2 fruit fly cellular contexts compared by ENCODE assay signal in the genomic region with DNA sequence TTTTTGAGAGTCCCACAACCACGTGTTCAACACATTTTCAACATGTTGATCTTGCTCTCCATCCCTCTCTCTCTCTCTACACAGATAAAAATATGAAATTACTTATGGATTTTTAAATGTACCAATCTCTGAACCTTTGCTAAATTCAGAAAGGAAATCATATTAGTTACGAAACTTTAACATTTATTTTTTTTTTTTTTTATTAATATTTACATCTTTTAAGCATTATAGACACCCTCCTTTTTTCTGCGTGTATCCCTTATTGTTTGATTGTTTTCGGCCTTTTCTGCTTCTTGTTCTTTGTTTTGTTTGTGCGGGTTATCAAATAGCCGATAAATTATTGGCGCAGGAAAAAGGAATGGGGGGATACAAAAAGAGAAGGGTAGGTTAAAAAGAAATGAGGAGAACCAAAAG.
A peak's percentile ranks its signal among the peaks of the same experiment; 100 is the strongest.
TF ChIP-seq lines count a peak whose summit lies in the region.

No protein-coding gene starts in this region.

TF ChIP-seq in whole organism, embryonic, 481 proteins besides CTCF, POLR2A, EP300 and RAD21 (continued from another document and continues in another):
- TF ChIP-seq sens-2 (GFP tag; IDR thresholded peaks at IDR 0.05; lab: Robert Waterston, UW) (peak; percentile 88), CG18476 (GFP tag; optimal IDR thresholded peaks at IDR 0.05; lab: Kevin White, UChicago) (peak; percentile 92), CG7745 (tag; optimal IDR thresholded peaks at IDR 0.05; lab: Kevin White, UChicago) (peak; percentile 92), Blimp-1 (GFP tag; optimal IDR thresholded peaks at IDR 0.05; lab: Kevin White, UChicago) (peak; percentile 97), seq (GFP tag; IDR thresholded peaks at IDR 0.05; lab: Robert Waterston, UW) (peak; percentile 93), CG32532 (GFP tag; IDR thresholded peaks at IDR 0.05; lab: Robert Waterston, UW) (peak; percentile 98), CG7271 (tag; optimal IDR thresholded peaks at IDR 0.05; lab: Kevin White, UChicago) (peak; percentile 91), HmgZ (tag; optimal IDR thresholded peaks at IDR 0.05; lab: Kevin White, UChicago) (peak; percentile 92), prd (optimal IDR thresholded peaks at IDR 0.05; lab: Kevin White, UChicago) (no peak), prd (GFP tag; IDR thresholded peaks at IDR 0.05; lab: Robert Waterston, UW) (peak; percentile 97), Hsf (GFP tag; optimal IDR thresholded peaks at IDR 0.05; lab: Kevin White, UChicago) (peak; percentile 92), CG2889 (GFP tag; IDR thresholded peaks at IDR 0.05; lab: Robert Waterston, UW) (peak; percentile 89), Meics (GFP tag; optimal IDR thresholded peaks at IDR 0.05; lab: Kevin White, UChicago) (peak; percentile 94), so (GFP tag; IDR thresholded peaks at IDR 0.05; lab: Robert Waterston, UW) (peak; percentile 95), chif (GFP tag; optimal IDR thresholded peaks at IDR 0.05; lab: Kevin White, UChicago) (peak; percentile 80 to 90), CG17186 (GFP tag; optimal IDR thresholded peaks at IDR 0.05; lab: Kevin White, UChicago) (peak; percentile 25), gfzf (GFP tag; optimal IDR thresholded peaks at IDR 0.05; lab: Kevin White, UChicago) (no peak), btn (GFP tag; optimal IDR thresholded peaks at IDR 0.05; lab: Kevin White, UChicago) (peak; percentile 49), tap (tag; optimal IDR thresholded peaks at IDR 0.05; lab: Kevin White, UChicago) (peak; percentile 97), CG6654 (GFP tag; optimal IDR thresholded peaks at IDR 0.05; lab: Kevin White, UChicago) (peak; percentile 79), kay (GFP tag; optimal IDR thresholded peaks at IDR 0.05; lab: Kevin White, UChicago) (peak; percentile 84), CG10366 (GFP tag; IDR thresholded peaks at IDR 0.05; lab: Robert Waterston, UW) (peak; percentile 95), CG7372 (GFP tag; IDR thresholded peaks at IDR 0.05; lab: Robert Waterston, UW) (peak; percentile 95), tna (GFP tag; IDR thresholded peaks at IDR 0.05; lab: Robert Waterston, UW; ENCODE audit: partially characterized antibody) (no peak), CG8924 (tag; optimal IDR thresholded peaks at IDR 0.05; lab: Kevin White, UChicago) (peak; percentile 99), CG10147 (GFP tag; optimal IDR thresholded peaks at IDR 0.05; lab: Kevin White, UChicago) (peak; percentile 93), ac (GFP tag; optimal IDR thresholded peaks at IDR 0.05; lab: Kevin White, UChicago) (peak; percentile 93), CG4854 (GFP tag; optimal IDR thresholded peaks at IDR 0.05; lab: Kevin White, UChicago) (peak; percentile 81), Aef1 (GFP tag; IDR thresholded peaks at IDR 0.05; lab: Robert Waterston, UW) (peak; percentile 92), dm (GFP tag; optimal IDR thresholded peaks at IDR 0.05; lab: Kevin White, UChicago) (peak; percentile 87), lov (optimal IDR thresholded peaks at IDR 0.05; lab: Kevin White, UChicago) (no peak), lov (GFP tag; IDR thresholded peaks at IDR 0.05; lab: Robert Waterston, UW) (peak; percentile 94), org-1 (GFP tag; optimal IDR thresholded peaks at IDR 0.05; lab: Kevin White, UChicago) (peak; percentile 87), CG3838 (GFP tag; optimal IDR thresholded peaks at IDR 0.05; lab: Kevin White, UChicago) (peak; percentile 90), CG5953 (GFP tag; IDR thresholded peaks at IDR 0.05; lab: Robert Waterston, UW) (peak; percentile 82; the same call in 1 of the 2 replicates), CG6813 (GFP tag; optimal IDR thresholded peaks at IDR 0.05; lab: Kevin White, UChicago) (peak; percentile 95), otp (GFP tag; IDR thresholded peaks at IDR 0.05; lab: Robert Waterston, UW) (peak; percentile 93), klu (GFP tag; IDR thresholded peaks at IDR 0.05; lab: Robert Waterston, UW) (peak; percentile 90), Neu2 (GFP tag; optimal IDR thresholded peaks at IDR 0.05; lab: Kevin White, UChicago; ENCODE audit: borderline replicate concordance) (no peak), NC2β (GFP tag; optimal IDR thresholded peaks at IDR 0.05; lab: Kevin White, UChicago) (peak; percentile 78), CG30431 (GFP tag; optimal IDR thresholded peaks at IDR 0.05; lab: Kevin White, UChicago) (peak; percentile 86), sisA (GFP tag; IDR thresholded peaks at IDR 0.05; lab: Robert Waterston, UW) (peak; percentile 94), CG43689 (GFP tag; IDR thresholded peaks at IDR 0.05; lab: Robert Waterston, UW) (peak; percentile 81), nom (GFP tag; optimal IDR thresholded peaks at IDR 0.05; lab: Kevin White, UChicago) (peak; percentile 73), CG10959 (GFP tag; IDR thresholded peaks at IDR 0.05; lab: Robert Waterston, UW) (peak; percentile 96), Doc2 (GFP tag; IDR thresholded peaks at IDR 0.05; lab: Robert Waterston, UW) (no peak), Lim3 (GFP tag; IDR thresholded peaks at IDR 0.05; lab: Robert Waterston, UW) (peak; percentile 66), Scr (GFP tag; IDR thresholded peaks at IDR 0.05; lab: Robert Waterston, UW; ENCODE audit: partially characterized antibody) (no peak), CG17912 (GFP tag; optimal IDR thresholded peaks at IDR 0.05; lab: Kevin White, UChicago) (peak; percentile 68), CG8388 (GFP tag; optimal IDR thresholded peaks at IDR 0.05; lab: Kevin White, UChicago) (peak; percentile 97), CG11695 (GFP tag; IDR thresholded peaks at IDR 0.05; lab: Robert Waterston, UW) (peak; percentile 96), crc (GFP tag; optimal IDR thresholded peaks at IDR 0.05; lab: Kevin White, UChicago) (peak; percentile 62), Usf (GFP tag; optimal IDR thresholded peaks at IDR 0.05; lab: Kevin White, UChicago) (peak; percentile 90), CG4282 (GFP tag; optimal IDR thresholded peaks at IDR 0.05; lab: Kevin White, UChicago) (no peak), CG6689 (GFP tag; IDR thresholded peaks at IDR 0.05; lab: Robert Waterston, UW) (peak; percentile 96), Optix (GFP tag; IDR thresholded peaks at IDR 0.05; lab: Robert Waterston, UW) (peak; percentile 56; the same call in 1 of the 3 replicates), CG10274 (GFP tag; optimal IDR thresholded peaks at IDR 0.05; lab: Kevin White, UChicago) (peak; percentile 75), CG42726 (GFP tag; IDR thresholded peaks at IDR 0.05; lab: Robert Waterston, UW; ENCODE audit: partially characterized antibody) (no peak), CG14050 (GFP tag; IDR thresholded peaks at IDR 0.05; lab: Robert Waterston, UW) (peak; percentile 89), sc (optimal IDR thresholded peaks at IDR 0.05; lab: Kevin White, UChicago) (no peak), sc (GFP tag; optimal IDR thresholded peaks at IDR 0.05; lab: Kevin White, UChicago) (peak; percentile 89), cad (GFP tag; optimal IDR thresholded peaks at IDR 0.05; lab: Kevin White, UChicago) (no peak), Atf3 (GFP tag; optimal IDR thresholded peaks at IDR 0.05; lab: Kevin White, UChicago) (peak; percentile 76)

TF ChIP-seq in whole organism, prepupa, 60 proteins besides CTCF, POLR2A, EP300 and RAD21 (continued from another document):
- peak; percentile 73 for TF ChIP-seq CG15336 (GFP tag; IDR thresholded peaks at IDR 0.05; lab: Robert Waterston, UW)
- TF ChIP-seq ss (GFP tag; optimal IDR thresholded peaks at IDR 0.05; lab: Kevin White, UChicago) = peak; percentile 77 to 83
- peak; percentile 93 for TF ChIP-seq CG34406 (GFP tag; optimal IDR thresholded peaks at IDR 0.05; lab: Kevin White, UChicago)
- TF ChIP-seq dsx (GFP tag; optimal IDR thresholded peaks at IDR 0.05; lab: Kevin White, UChicago; ENCODE audit: poor library complexity, severe bottlenecking) = peak; percentile 89
- TF ChIP-seq CG6163 (GFP tag; IDR thresholded peaks at IDR 0.05; lab: Robert Waterston, UW) = peak; percentile 87
- TF ChIP-seq Hr38 (GFP tag; optimal IDR thresholded peaks at IDR 0.05; lab: Kevin White, UChicago) = no peak
- peak; percentile 69 for TF ChIP-seq CG7368 (GFP tag; optimal IDR thresholded peaks at IDR 0.05; lab: Kevin White, UChicago)
- peak; percentile 96 for TF ChIP-seq svp (GFP tag; lab: Kevin White, UChicago)
- TF ChIP-seq Gug (GFP tag; IDR thresholded peaks at IDR 0.05; lab: Robert Waterston, UW) = peak; percentile 66
- peak; percentile 76 for TF ChIP-seq spab (GFP tag; optimal IDR thresholded peaks at IDR 0.05; lab: Kevin White, UChicago)
